Worm (Caenorhabditis elegans) whole organism, young adult: ENCODE measurements around the gene dct-12.

Experiments used
- C06A6.2 ChIP-seq: fragments of 200-800 bp; sonication (Bioruptor generic); conservative IDR thresholded peaks from 2 replicates; pipeline ENCODE4 v1.3.6; 2022; ENCODE audit warnings: missing genetic modification characterization, missing compliant biosample characterization
- nfyb-1 ChIP-seq: fragments of 200-800 bp; sonication (Bioruptor generic); IDR thresholded peaks from 2 replicates; pipeline ENCODE4 v1.3.6; 2022; ENCODE audit warnings: missing genetic modification reagents, missing genetic modification characterization, missing compliant biosample characterization
- nhr-179 ChIP-seq: sonication (generic microtip); optimal IDR thresholded peaks from 2 replicates; lab custom pipeline; 2016; ENCODE audit warnings: mild to moderate bottlenecking, missing genetic modification characterization, missing compliant biosample characterization
- tlf-1 ChIP-seq: fragments of 200-800 bp; sonication (Bioruptor generic); optimal IDR thresholded peaks from 2 replicates; lab custom pipeline; 2018; ENCODE audit warnings: mild to moderate bottlenecking, missing genetic modification characterization, missing compliant biosample characterization
- ztf-25 ChIP-seq: fragments of 200-800 bp; sonication (Bioruptor generic); IDR thresholded peaks from 2 replicates; pipeline ENCODE4 v1.3.6; 2022; ENCODE audit warnings: missing genetic modification reagents, missing genetic modification characterization, missing compliant biosample characterization

- no peak for TF ChIP-seq nfyb-1
- no peak for TF ChIP-seq tlf-1 (GFP tag; lab: Kevin White, UChicago)
- TF ChIP-seq nhr-179: no peak
- no peak for TF ChIP-seq C06A6.2
- no peak for TF ChIP-seq ztf-25 (GFP tag; lab: Robert Waterston, UW)
Measured at ce11 chrII:12420486-12420885, 11.8 kb downstream of the dct-12 start, which contains the start of gene sre-26.
